Worm (Caenorhabditis elegans) whole organism, late embryonic: ENCODE results near the gene vps-8.

Experiments used
- C38D4.7 ChIP-seq: fragments of 200-800 bp; sonication (Bioruptor generic); optimal IDR thresholded peaks from 2 replicates; lab custom pipeline; 2018; ENCODE audit warnings: mild to moderate bottlenecking, missing genetic modification characterization, moderate library complexity, missing compliant biosample characterization
- K02D7.2 ChIP-seq: sonication (generic microtip); optimal IDR thresholded peaks from 2 replicates; lab custom pipeline; 2017; ENCODE audit warnings: mild to moderate bottlenecking, missing genetic modification characterization, missing compliant biosample characterization
- K09A11.1 ChIP-seq: sonication (generic microtip); optimal IDR thresholded peaks from 2 replicates; lab custom pipeline; 2017; ENCODE audit warnings: antibody characterized with exemption, mild to moderate bottlenecking, missing genetic modification characterization, missing compliant biosample characterization; ENCODE audit not compliant: insufficient read depth
- Y22D7AL.16 ChIP-seq: sonication (generic microtip); optimal IDR thresholded peaks from 2 replicates; lab custom pipeline; 2016; ENCODE audit warnings: missing genetic modification characterization, missing compliant biosample characterization
- ahr-1 ChIP-seq: sonication (generic microtip); optimal IDR thresholded peaks from 2 replicates; lab custom pipeline; 2016; ENCODE audit warnings: missing genetic modification characterization, missing compliant biosample characterization
- ceh-14 ChIP-seq: sonication (generic microtip); optimal IDR thresholded peaks from 2 replicates; lab custom pipeline; 2016; ENCODE audit warnings: missing genotype, missing genetic modification characterization, missing compliant biosample characterization
- ceh-18 ChIP-seq: sonication (generic microtip); optimal IDR thresholded peaks from 2 replicates; lab custom pipeline; 2016; ENCODE audit warnings: missing genetic modification characterization, missing compliant biosample characterization
- ceh-24 ChIP-seq: sonication (generic microtip); optimal IDR thresholded peaks from 2 replicates; lab custom pipeline; 2016; ENCODE audit warnings: mild to moderate bottlenecking, missing genetic modification characterization, missing compliant biosample characterization
- ceh-30 ChIP-seq: fragments of 150-350 bp; optimal IDR thresholded peaks from 2 replicates; lab custom pipeline; 2014; ENCODE audit warnings: missing biosample characterization, missing genetic modification characterization
- ceh-31 ChIP-seq: sonication (generic microtip); optimal IDR thresholded peaks from 2 replicates; lab custom pipeline; 2016; ENCODE audit warnings: missing genetic modification characterization, missing compliant biosample characterization
- ceh-34 ChIP-seq: sonication (generic microtip); optimal IDR thresholded peaks from 2 replicates; lab custom pipeline; 2016; ENCODE audit warnings: mild to moderate bottlenecking, missing genetic modification characterization, missing compliant biosample characterization
- ceh-45 ChIP-seq: fragments of 200-800 bp; sonication (Bioruptor generic); IDR thresholded peaks from 2 replicates; pipeline ENCODE4 v1.3.6; 2022; ENCODE audit warnings: missing genetic modification reagents, missing genetic modification characterization, missing compliant biosample characterization
- ceh-48 ChIP-seq: sonication (generic microtip); optimal IDR thresholded peaks from 2 replicates; lab custom pipeline; 2016; ENCODE audit warnings: missing genetic modification characterization, inconsistent platforms, missing compliant biosample characterization
- ceh-9 ChIP-seq: sonication (generic microtip); optimal IDR thresholded peaks from 2 replicates; lab custom pipeline; 2016; ENCODE audit warnings: mild to moderate bottlenecking, missing genetic modification characterization, inconsistent platforms, missing compliant biosample characterization
- dmd-4 ChIP-seq: sonication (generic microtip); optimal IDR thresholded peaks from 2 replicates; lab custom pipeline; 2016; ENCODE audit warnings: borderline replicate concordance, missing genetic modification characterization, missing compliant biosample characterization
- dve-1 ChIP-seq: sonication (generic microtip); optimal IDR thresholded peaks from 2 replicates; lab custom pipeline; 2017; ENCODE audit warnings: antibody characterized with exemption, mild to moderate bottlenecking, missing genetic modification characterization, missing compliant biosample characterization
- elt-2 ChIP-seq: sonication (generic microtip); optimal IDR thresholded peaks from 2 replicates; lab custom pipeline; 2016; ENCODE audit warnings: missing genetic modification reagents, missing genetic modification characterization, missing compliant biosample characterization
- ets-4 ChIP-seq: sonication (generic microtip); optimal IDR thresholded peaks from 2 replicates; lab custom pipeline; 2016; ENCODE audit warnings: missing genetic modification characterization, missing compliant biosample characterization
- eyg-1 ChIP-seq: sonication (generic microtip); optimal IDR thresholded peaks from 2 replicates; lab custom pipeline; 2016; ENCODE audit warnings: missing genotype, missing genetic modification characterization, missing compliant biosample characterization
- fax-1 ChIP-seq: sonication (generic microtip); optimal IDR thresholded peaks from 2 replicates; lab custom pipeline; 2016; ENCODE audit warnings: missing genotype, missing genetic modification characterization, missing compliant biosample characterization
- gmeb-2 ChIP-seq: sonication (generic microtip); optimal IDR thresholded peaks from 2 replicates; lab custom pipeline; 2016; ENCODE audit warnings: missing genetic modification characterization, inconsistent platforms, missing compliant biosample characterization
- hlh-13 ChIP-seq: fragments of 200-800 bp; sonication (Bioruptor generic); optimal IDR thresholded peaks from 2 replicates; lab custom pipeline; 2018; ENCODE audit warnings: mild to moderate bottlenecking, missing genetic modification characterization, missing compliant biosample characterization
- hlh-30 ChIP-seq: sonication (generic microtip); optimal IDR thresholded peaks from 2 replicates; lab custom pipeline; 2017; ENCODE audit warnings: antibody characterized with exemption, missing genetic modification characterization, missing compliant biosample characterization; ENCODE audit not compliant: insufficient read depth
- hlh-6 ChIP-seq: sonication (generic microtip); optimal IDR thresholded peaks from 2 replicates; lab custom pipeline; 2016; ENCODE audit warnings: missing genotype, missing genetic modification characterization, missing compliant biosample characterization
- lin-11 ChIP-seq: fragments of 200-800 bp; sonication (Bioruptor generic); optimal IDR thresholded peaks from 2 replicates; lab custom pipeline; 2018; ENCODE audit warnings: mild to moderate bottlenecking, missing genetic modification characterization, missing compliant biosample characterization
- mec-3 ChIP-seq: sonication (generic microtip); optimal IDR thresholded peaks from 2 replicates; lab custom pipeline; 2016; ENCODE audit warnings: borderline replicate concordance, missing genetic modification characterization, missing compliant biosample characterization
- nfya-1 ChIP-seq: sonication (generic microtip); optimal IDR thresholded peaks from 2 replicates; lab custom pipeline; 2017; ENCODE audit warnings: missing genetic modification characterization, mild to moderate bottlenecking, missing compliant biosample characterization, antibody characterized with exemption, moderate library complexity
- nhr-11 ChIP-seq: fragments of 150-350 bp; optimal IDR thresholded peaks from 2 replicates; lab custom pipeline; 2014; ENCODE audit warnings: missing biosample characterization, missing genetic modification characterization
- nhr-232 ChIP-seq: sonication (generic microtip); optimal IDR thresholded peaks from 2 replicates; lab custom pipeline; 2016; ENCODE audit warnings: missing genetic modification characterization, missing compliant biosample characterization
- pag-3 ChIP-seq: sonication (generic microtip); optimal IDR thresholded peaks from 2 replicates; lab custom pipeline; 2016; ENCODE audit warnings: missing compliant biosample characterization, missing genetic modification characterization, borderline replicate concordance
- pat-9 ChIP-seq: fragments of 200-800 bp; sonication (Bioruptor generic); optimal IDR thresholded peaks from 2 replicates; lab custom pipeline; 2018; ENCODE audit warnings: mild to moderate bottlenecking, missing genetic modification characterization, moderate library complexity, missing compliant biosample characterization
- pax-1 ChIP-seq: fragments of 150-350 bp; optimal IDR thresholded peaks from 2 replicates; lab custom pipeline; 2014; ENCODE audit warnings: missing biosample characterization, missing genetic modification characterization
- pha-2 ChIP-seq: sonication (generic microtip); optimal IDR thresholded peaks from 2 replicates; lab custom pipeline; 2017; ENCODE audit warnings: mild to moderate bottlenecking, missing genetic modification characterization, missing compliant biosample characterization
- pha-4 ChIP-seq: fragments of 150-350 bp; optimal IDR thresholded peaks from 2 replicates; lab custom pipeline; 2018; ENCODE audit warnings: missing biosample characterization, missing genetic modification reagents, missing genetic modification characterization
- pros-1 ChIP-seq: fragments of 150-350 bp; optimal IDR thresholded peaks from 2 replicates; lab custom pipeline; 2014; ENCODE audit warnings: missing biosample characterization, missing genetic modification reagents, missing genetic modification characterization
- rnt-1 ChIP-seq: sonication (generic microtip); optimal IDR thresholded peaks from 2 replicates; lab custom pipeline; 2016; ENCODE audit warnings: missing genetic modification characterization, missing compliant biosample characterization
- sox-2 ChIP-seq: fragments of 200-800 bp; sonication (Bioruptor generic); IDR thresholded peaks from 2 replicates; pipeline ENCODE4 v1.3.6; 2022; ENCODE audit warnings: missing genetic modification reagents, missing genetic modification characterization, missing compliant biosample characterization
- sox-4 ChIP-seq: sonication (generic microtip); optimal IDR thresholded peaks from 2 replicates; lab custom pipeline; 2017; ENCODE audit warnings: mild to moderate bottlenecking, missing genetic modification characterization, inconsistent platforms, missing compliant biosample characterization
- tbx-2 ChIP-seq: sonication (generic microtip); optimal IDR thresholded peaks from 2 replicates; lab custom pipeline; 2016; ENCODE audit warnings: missing genetic modification characterization, missing compliant biosample characterization
- ttx-3 ChIP-seq: sonication (generic microtip); optimal IDR thresholded peaks from 2 replicates; lab custom pipeline; 2016; ENCODE audit warnings: missing genetic modification reagents, missing genetic modification characterization, missing compliant biosample characterization
- unc-42 ChIP-seq: sonication (generic microtip); optimal IDR thresholded peaks from 2 replicates; lab custom pipeline; 2016; ENCODE audit warnings: missing genotype, missing genetic modification characterization, missing compliant biosample characterization
- zip-5 ChIP-seq: sonication (generic microtip); optimal IDR thresholded peaks from 2 replicates; lab custom pipeline; 2016; ENCODE audit warnings: missing genetic modification characterization, missing compliant biosample characterization

vps-8 gene

DNA sequence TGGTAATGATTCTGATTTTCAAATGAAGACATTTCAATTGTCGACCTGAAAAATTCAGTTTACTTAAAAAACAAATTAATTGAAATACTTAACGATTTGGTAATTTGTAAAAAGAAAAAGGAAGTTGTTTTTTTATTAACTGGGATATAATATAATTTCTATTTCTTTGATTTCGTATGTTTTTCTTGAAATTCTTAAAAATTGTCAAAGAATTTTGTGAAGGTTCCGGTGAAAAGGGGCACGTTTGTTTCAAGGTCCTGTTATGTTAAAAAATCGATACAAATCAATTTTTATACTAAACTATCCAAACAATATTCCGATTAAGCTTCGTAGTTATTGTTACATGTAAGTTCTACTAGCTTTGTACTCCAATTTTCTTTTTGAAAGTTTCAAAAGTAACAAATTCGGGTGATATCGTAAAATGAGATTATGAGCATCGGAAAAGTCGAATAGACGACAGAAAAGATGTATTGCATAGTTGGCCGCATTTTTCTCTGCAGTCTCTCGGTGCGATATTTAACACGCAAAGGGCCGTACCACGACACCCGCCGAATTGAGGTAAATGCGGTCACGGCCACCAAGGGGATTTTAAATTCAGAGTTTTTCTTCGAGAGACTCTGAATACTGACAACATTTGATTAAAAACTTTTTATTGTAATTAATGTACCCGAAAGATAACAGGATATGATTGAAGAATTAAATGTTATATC lies 16.5 kb downstream of the vps-8 start, which contains the start of gene Y39C12A.9:
Gene Y39C12A.9, minus strand, starts transcription at position 51 of the 710 bp plus-strand sequence.
- TF ChIP-seq eyg-1 (tag; lab: Kevin White, UChicago) (no peak), dmd-4 (tag; lab: Kevin White, UChicago) (no peak), ceh-18 (no peak), ceh-24 (tag; lab: Kevin White, UChicago) (no peak), tbx-2 (peak; percentile 40), ceh-34 (tag; lab: Kevin White, UChicago) (peak; percentile 4), ceh-31 (tag; lab: Kevin White, UChicago) (peak; percentile 8), unc-42 (tag; lab: Kevin White, UChicago) (peak; percentile 8), ets-4 (no peak)

DNA sequence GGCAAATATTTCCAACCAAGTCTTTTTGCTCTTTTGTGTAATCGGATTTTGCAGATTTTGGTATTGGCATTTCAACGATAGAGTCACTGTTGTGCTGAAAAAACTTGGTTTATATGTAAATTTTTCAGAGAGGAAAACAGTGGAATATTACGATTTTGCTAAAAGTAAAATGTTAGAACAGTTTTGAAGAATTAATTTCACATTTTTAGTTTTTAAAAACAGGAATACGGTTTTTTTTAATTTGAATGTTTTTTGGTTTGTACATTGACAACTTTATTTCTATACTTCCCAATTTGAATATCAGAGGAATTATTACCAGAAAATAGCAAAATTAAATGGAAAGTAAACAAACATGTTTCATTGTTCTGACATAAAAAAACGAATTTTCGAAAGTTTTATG lies 23.2 kb downstream of the vps-8 start, which contains the start of gene dnj-26:
Gene dnj-26, minus strand, starts transcription at position 101 of the 400 bp plus-strand sequence.
- TF ChIP-seq sox-2 (no peak), lin-11 (no peak), K09A11.1 (no peak), pag-3 (tag; lab: Kevin White, UChicago) (no peak), mec-3 (tag; lab: Kevin White, UChicago) (no peak), hlh-6 (no peak), ceh-48 (tag; lab: Kevin White, UChicago) (no peak), fax-1 (no peak), nfya-1 (no peak), nhr-11 (tag; lab: Kevin White, UChicago) (no peak), elt-2 (tag; lab: Kevin White, UChicago) (no peak), ttx-3 (no peak), gmeb-2 (tag; lab: Kevin White, UChicago) (no peak), nhr-232 (no peak)

DNA sequence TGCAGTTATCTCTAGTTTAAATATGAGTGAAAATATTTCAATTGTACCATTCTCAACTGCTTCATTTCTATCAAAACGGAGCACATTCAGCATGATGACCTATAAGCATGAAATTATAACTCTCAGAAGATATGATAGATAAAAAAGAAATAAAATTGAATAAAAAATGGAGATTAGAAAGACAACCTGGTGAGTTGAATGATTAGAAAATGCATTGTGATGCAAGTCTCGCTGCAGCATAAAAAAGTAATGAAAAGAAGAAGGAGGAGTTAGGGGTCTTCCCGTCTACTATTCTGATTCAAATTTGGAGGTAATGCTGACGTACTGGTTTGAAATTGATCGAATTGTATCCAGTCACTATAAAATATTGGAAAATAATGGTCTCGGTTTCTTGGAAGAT lies 31.1 kb downstream of the vps-8 start, which contains the start of gene sre-15:
Gene sre-15, minus strand, starts transcription at position 101 of the 400 bp plus-strand sequence.
- TF ChIP-seq ets-4: no peak
- no peak for TF ChIP-seq hlh-13 (GFP tag; lab: Kevin White, UChicago)
- TF ChIP-seq pat-9: no peak
- TF ChIP-seq pax-1 (tag; lab: Kevin White, UChicago): no peak
- no peak for TF ChIP-seq mec-3 (tag; lab: Kevin White, UChicago)
- no peak for TF ChIP-seq unc-42 (tag; lab: Kevin White, UChicago)
- no peak for TF ChIP-seq sox-4 (tag; lab: Kevin White, UChicago)
- TF ChIP-seq ceh-30 (tag; lab: Kevin White, UChicago): no peak
- no peak for TF ChIP-seq K02D7.2
- TF ChIP-seq rnt-1: no peak
- no peak for TF ChIP-seq pha-2 (tag; lab: Kevin White, UChicago)
- TF ChIP-seq ceh-45: no peak
- TF ChIP-seq hlh-30: no peak
- no peak for TF ChIP-seq lin-11
- no peak for TF ChIP-seq ceh-9
- no peak for TF ChIP-seq elt-2 (tag; lab: Kevin White, UChicago)
- no peak for TF ChIP-seq hlh-6
- TF ChIP-seq, all 69 proteins: peak for 0

DNA sequence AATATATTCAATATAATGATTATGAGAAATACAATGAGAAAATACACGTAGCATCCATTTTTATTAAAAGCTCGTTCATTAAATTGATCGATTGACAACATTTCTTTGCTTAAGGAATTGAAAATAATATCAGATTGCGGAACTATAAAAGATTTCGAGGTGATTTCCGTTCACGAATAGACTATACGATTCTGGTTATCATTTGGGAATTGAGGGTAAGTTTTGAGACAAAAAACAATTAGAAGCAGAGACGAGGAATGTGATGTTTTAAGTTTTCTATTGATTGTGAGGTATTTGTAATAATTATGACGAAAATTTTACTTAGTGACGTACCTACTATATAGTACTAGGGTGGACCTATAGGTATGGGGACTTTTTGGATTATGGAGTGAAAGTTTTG lies 36.9 kb downstream of the vps-8 start, which contains the start of gene sre-19:
Gene sre-19, minus strand, starts transcription at position 101 of the 400 bp plus-strand sequence.
- TF ChIP-seq rnt-1: no peak
- no peak for TF ChIP-seq pat-9
- no peak for TF ChIP-seq ceh-9
- TF ChIP-seq gmeb-2 (tag; lab: Kevin White, UChicago): no peak
- TF ChIP-seq dmd-4 (tag; lab: Kevin White, UChicago): no peak
- TF ChIP-seq pros-1 (tag; lab: Kevin White, UChicago): no peak
- TF ChIP-seq hlh-13 (GFP tag; lab: Kevin White, UChicago): no peak
- no peak for TF ChIP-seq Y22D7AL.16 (tag; lab: Kevin White, UChicago)
- TF ChIP-seq dve-1 (tag; lab: Kevin White, UChicago): no peak
- TF ChIP-seq pha-4 (tag; lab: Kevin White, UChicago): no peak
- TF ChIP-seq ceh-14 (tag; lab: Kevin White, UChicago): no peak
- no peak for TF ChIP-seq zip-5
- TF ChIP-seq sox-4 (tag; lab: Kevin White, UChicago): no peak
- no peak for TF ChIP-seq fax-1
- no peak for TF ChIP-seq pha-2 (tag; lab: Kevin White, UChicago)
- no peak for TF ChIP-seq ceh-34 (tag; lab: Kevin White, UChicago)
- no peak for TF ChIP-seq pag-3 (tag; lab: Kevin White, UChicago)
- no peak for TF ChIP-seq ahr-1 (tag; lab: Kevin White, UChicago)
- TF ChIP-seq C38D4.7 (GFP tag; lab: Kevin White, UChicago): no peak
- TF ChIP-seq, all 69 proteins: peak for 0
